Fruit fly (Drosophila melanogaster): ENCODE results near the gene CG33995.

Gene CG33995

DNA sequence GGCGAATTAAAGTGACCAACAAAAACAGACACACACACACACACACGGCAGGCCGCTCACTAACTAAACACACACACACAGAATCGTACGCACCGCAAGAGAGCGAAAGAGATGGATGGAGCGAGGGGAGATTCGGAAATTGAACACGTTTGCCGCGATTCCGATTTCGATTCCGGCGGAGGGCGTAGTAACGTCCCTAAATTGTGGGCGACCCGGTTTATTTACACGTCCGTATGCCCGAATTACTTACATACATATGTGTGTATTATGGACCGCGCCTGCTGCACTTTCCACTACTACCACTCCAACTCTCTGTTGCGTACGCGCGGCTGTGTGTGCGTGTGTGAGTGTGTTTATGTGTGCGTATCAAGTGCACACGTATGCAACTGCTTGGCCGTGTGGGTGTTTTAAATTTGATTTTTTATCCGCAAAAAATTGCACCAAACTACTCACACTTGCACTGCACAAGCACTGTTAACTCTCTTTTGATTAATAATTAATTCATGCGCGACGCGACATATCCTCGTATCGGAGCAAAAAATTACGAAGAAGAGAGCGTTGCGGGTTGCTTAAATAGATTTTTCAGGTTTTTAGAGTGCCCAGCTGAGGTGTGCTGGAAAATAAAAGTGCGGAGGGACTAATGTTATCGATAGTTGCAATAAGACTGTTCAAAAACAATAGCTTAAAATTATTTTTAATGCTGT lies 50.1 kb downstream of the CG33995 start, which contains the start of gene Pgant5 (continued):
- TF ChIP-seq CG17568 (GFP tag; optimal IDR thresholded peaks at IDR 0.05) = no peak
- TF ChIP-seq gcm (GFP tag; optimal IDR thresholded peaks at IDR 0.05) = peak; percentile 55
- TF ChIP-seq dmrt11E (tag; optimal IDR thresholded peaks at IDR 0.05) = no peak
- peak; percentile 52 for TF ChIP-seq CG3281 (GFP tag; optimal IDR thresholded peaks at IDR 0.05)
- peak; percentile 100 for TF ChIP-seq cg (GFP tag; optimal IDR thresholded peaks at IDR 0.05)
- no peak for TF ChIP-seq tin (GFP tag; optimal IDR thresholded peaks at IDR 0.05)
- TF ChIP-seq mld (GFP tag; IDR thresholded peaks at IDR 0.05; ENCODE audit: partially characterized antibody) = no peak
- TF ChIP-seq YL-1 (GFP tag; optimal IDR thresholded peaks at IDR 0.05) = peak; percentile 48
- no peak for TF ChIP-seq CoRest (tag; optimal IDR thresholded peaks at IDR 0.05)
- TF ChIP-seq peb (GFP tag; IDR thresholded peaks at IDR 0.05) = no peak
- no peak for TF ChIP-seq CG18011 (GFP tag; optimal IDR thresholded peaks at IDR 0.05)
- TF ChIP-seq cas (GFP tag; IDR thresholded peaks at IDR 0.05) = no peak
- TF ChIP-seq jumu (GFP tag; optimal IDR thresholded peaks at IDR 0.05) = peak; percentile 5
- TF ChIP-seq tna (GFP tag; IDR thresholded peaks at IDR 0.05; ENCODE audit: partially characterized antibody) = peak; percentile 39; the same call in 1 of the 2 replicates
- no peak for TF ChIP-seq CG14441 (GFP tag; IDR thresholded peaks at IDR 0.05)
- peak; percentile 17 for TF ChIP-seq CG9609 (GFP tag; optimal IDR thresholded peaks at IDR 0.05)
- TF ChIP-seq CG3838 (GFP tag; optimal IDR thresholded peaks at IDR 0.05) = no peak
- no peak for TF ChIP-seq Hr3 (GFP tag; optimal IDR thresholded peaks at IDR 0.05)
- no peak for TF ChIP-seq shn (GFP tag; optimal IDR thresholded peaks at IDR 0.05)
- TF ChIP-seq nerfin-1 (tag; optimal IDR thresholded peaks at IDR 0.05) = no peak
- TF ChIP-seq pan (optimal IDR thresholded peaks at IDR 0.05) = no peak
- no peak for TF ChIP-seq pan (GFP tag; optimal IDR thresholded peaks at IDR 0.05 in 1 of 2, IDR thresholded peaks at IDR 0.05 in 1 of 2)
- no peak for TF ChIP-seq Ptx1 (GFP tag; IDR thresholded peaks at IDR 0.05)
- peak; percentile 98 for TF ChIP-seq hkb (optimal IDR thresholded peaks at IDR 0.05)
- TF ChIP-seq hkb (GFP tag; IDR thresholded peaks at IDR 0.05) = no peak
- TF ChIP-seq CG3065 (GFP tag; optimal IDR thresholded peaks at IDR 0.05) = no peak
- peak; percentile 20 for TF ChIP-seq MTF-1 (GFP tag; optimal IDR thresholded peaks at IDR 0.05; ENCODE audit: borderline replicate concordance)
- TF ChIP-seq ttk (GFP tag; IDR thresholded peaks at IDR 0.05) = no peak
- TF ChIP-seq bab2 (GFP tag; optimal IDR thresholded peaks at IDR 0.05) = no peak
- TF ChIP-seq Lim3 (GFP tag; IDR thresholded peaks at IDR 0.05) = no peak
- TF ChIP-seq onecut (GFP tag; IDR thresholded peaks at IDR 0.05) = no peak
- peak in 1 of 2 experiments; percentile 72 for TF ChIP-seq Eip74EF (GFP tag; optimal IDR thresholded peaks at IDR 0.05)
- TF ChIP-seq psq (GFP tag; optimal IDR thresholded peaks at IDR 0.05) = no peak
- TF ChIP-seq tx (GFP tag; optimal IDR thresholded peaks at IDR 0.05) = peak; percentile 3
- peak; percentile 64 for TF ChIP-seq Elba2 (GFP tag; optimal IDR thresholded peaks at IDR 0.05)
- no peak for TF ChIP-seq CG43689 (GFP tag; IDR thresholded peaks at IDR 0.05)
- no peak for TF ChIP-seq tgo (GFP tag; IDR thresholded peaks at IDR 0.05)
- peak; percentile 98 for TF ChIP-seq CG8478 (optimal IDR thresholded peaks at IDR 0.05)
- no peak for TF ChIP-seq gcm2 (GFP tag; optimal IDR thresholded peaks at IDR 0.05)
- TF ChIP-seq CG4617 (GFP tag; optimal IDR thresholded peaks at IDR 0.05; ENCODE audit: borderline replicate concordance) = peak; percentile 24
- no peak for TF ChIP-seq H15 (GFP tag; IDR thresholded peaks at IDR 0.05)
- no peak for TF ChIP-seq usp (GFP tag; optimal IDR thresholded peaks at IDR 0.05)
- peak; percentile 9 for TF ChIP-seq CG13296 (GFP tag; optimal IDR thresholded peaks at IDR 0.05)
- no peak for TF ChIP-seq CG18262 (tag; optimal IDR thresholded peaks at IDR 0.05)
- no peak for TF ChIP-seq aop (GFP tag; IDR thresholded peaks at IDR 0.05)
- peak in 1 of 2 experiments; percentile 90 for TF ChIP-seq insv (GFP tag; optimal IDR thresholded peaks at IDR 0.05)
- TF ChIP-seq crc (GFP tag; optimal IDR thresholded peaks at IDR 0.05) = no peak
- TF ChIP-seq CG18764 (GFP tag; optimal IDR thresholded peaks at IDR 0.05) = no peak
- TF ChIP-seq CG2116 (GFP tag; optimal IDR thresholded peaks at IDR 0.05) = no peak
- no peak for TF ChIP-seq CkIIα-i1 (GFP tag; IDR thresholded peaks at IDR 0.05)

Data from whole organism, embryonic.